Worm (Caenorhabditis elegans) whole organism, late embryonic: ENCODE data around the gene F57E7.2.

Experiments used
- F13H6.1 ChIP-seq: sonication (generic microtip); optimal IDR thresholded peaks from 2 replicates; lab custom pipeline; 2016; ENCODE audit warnings: missing genetic modification characterization, missing compliant biosample characterization
- ets-4 ChIP-seq: sonication (generic microtip); optimal IDR thresholded peaks from 2 replicates; lab custom pipeline; 2016; ENCODE audit warnings: missing genetic modification characterization, missing compliant biosample characterization
- fkh-10 ChIP-seq: fragments of 150-350 bp; optimal IDR thresholded peaks from 2 replicates; lab custom pipeline; 2014; ENCODE audit warnings: missing biosample characterization, missing genetic modification reagents, missing genetic modification characterization
- nhr-11 ChIP-seq: fragments of 150-350 bp; optimal IDR thresholded peaks from 2 replicates; lab custom pipeline; 2014; ENCODE audit warnings: missing biosample characterization, missing genetic modification characterization
- sdc-2 ChIP-seq: sonication (generic microtip); optimal IDR thresholded peaks from 2 replicates; lab custom pipeline; 2016; ENCODE audit warnings: missing genotype, missing genetic modification characterization, missing compliant biosample characterization
- sox-2 ChIP-seq: fragments of 200-800 bp; sonication (Bioruptor generic); IDR thresholded peaks from 2 replicates; pipeline ENCODE4 v1.3.6; 2022; ENCODE audit warnings: missing genetic modification reagents, missing genetic modification characterization, missing compliant biosample characterization
- tbx-2 ChIP-seq: sonication (generic microtip); optimal IDR thresholded peaks from 2 replicates; lab custom pipeline; 2016; ENCODE audit warnings: missing genetic modification characterization, missing compliant biosample characterization
- unc-86 ChIP-seq: sonication (generic microtip); optimal IDR thresholded peaks from 2 replicates; lab custom pipeline; 2016; ENCODE audit warnings: missing genetic modification characterization, missing compliant biosample characterization
- zip-5 ChIP-seq: sonication (generic microtip); optimal IDR thresholded peaks from 2 replicates; lab custom pipeline; 2016; ENCODE audit warnings: missing genetic modification characterization, missing compliant biosample characterization
- ztf-16 ChIP-seq: sonication (generic microtip); optimal IDR thresholded peaks from 2 replicates; lab custom pipeline; 2017; ENCODE audit warnings: missing genetic modification characterization, missing compliant biosample characterization

DNA sequence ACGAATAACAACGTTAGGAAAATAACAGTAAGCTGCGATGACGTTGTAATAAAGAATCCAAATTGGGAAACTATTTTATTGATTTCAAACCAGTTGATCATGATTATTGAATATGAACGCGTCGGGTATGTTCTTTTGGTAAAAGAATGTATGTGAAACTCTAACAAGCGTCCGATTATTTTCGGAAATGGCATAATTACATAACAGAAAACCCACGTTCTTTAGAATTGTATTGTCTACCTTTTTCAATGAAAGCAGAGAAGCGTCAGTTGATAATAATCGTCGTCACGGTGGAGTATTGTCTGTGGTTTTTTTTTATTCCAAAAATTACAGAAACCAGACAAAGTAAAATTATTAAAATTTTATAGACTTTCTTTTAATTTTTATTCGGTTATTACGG, 27.9 kb downstream of the F57E7.2 start, which contains the start of gene str-14:
- TF ChIP-seq nhr-11 (no peak), zip-5 (tag; lab: Kevin White, UChicago) (no peak), tbx-2 (tag; lab: Kevin White, UChicago) (no peak), fkh-10 (no peak), F13H6.1 (tag; lab: Kevin White, UChicago) (no peak), ztf-16 (no peak), unc-86 (tag; lab: Kevin White, UChicago) (no peak), sox-2 (GFP tag; lab: Robert Waterston, UW) (no peak), sdc-2 (no peak), ets-4 (tag; lab: Kevin White, UChicago) (no peak)
